Fruit fly (Drosophila melanogaster) whole organism, pupa: ENCODE data around the gene Gyc32E.
A peak's percentile ranks its signal among the peaks of the same experiment; 100 is the strongest.

ENCODE experiments used
- CG13204 ChIP-seq: fragments of 200-800 bp; sonication (Bioruptor generic); optimal IDR thresholded peaks from 2 replicates; lab custom pipeline; 2018; ENCODE audit warnings: missing biosample characterization, mild to moderate bottlenecking, missing genetic modification characterization, moderate library complexity
- CG14655 ChIP-seq: fragments of 200-800 bp; sonication (Bioruptor generic); optimal IDR thresholded peaks from 3 replicates; lab custom pipeline; 2017; ENCODE audit warnings: mild to moderate bottlenecking, missing biosample characterization, missing genetic modification reagents, missing genetic modification characterization
- CG15710 ChIP-seq: fragments of 200-800 bp; sonication (Bioruptor generic); optimal IDR thresholded peaks from 2 replicates; lab custom pipeline; 2018; ENCODE audit warnings: missing biosample characterization, mild to moderate bottlenecking, missing genetic modification characterization, moderate library complexity
- CG17806 ChIP-seq: fragments of 200-800 bp; sonication (Bioruptor generic); optimal IDR thresholded peaks from 2 replicates; lab custom pipeline; 2018; ENCODE audit warnings: missing biosample characterization, mild to moderate bottlenecking, missing genetic modification characterization, moderate library complexity
- CG32121 ChIP-seq: fragments of 200-800 bp; sonication (Bioruptor generic); IDR thresholded peaks from 2 replicates; pipeline ENCODE4 v1.3.6; 2022; ENCODE audit warnings: missing biosample characterization, missing genetic modification characterization
- CG34367 ChIP-seq: fragments of 200-800 bp; sonication (Bioruptor generic); optimal IDR thresholded peaks from 2 replicates; lab custom pipeline; 2018; ENCODE audit warnings: missing biosample characterization, mild to moderate bottlenecking, missing genetic modification characterization
- D1 ChIP-seq: fragments of 200-800 bp; sonication (Bioruptor generic); optimal IDR thresholded peaks from 2 replicates; lab custom pipeline; 2018; ENCODE audit warnings: missing biosample characterization, mild to moderate bottlenecking, missing genetic modification characterization, moderate library complexity
- gl ChIP-seq: fragments of 200-800 bp; sonication (Bioruptor generic); optimal IDR thresholded peaks from 2 replicates; lab custom pipeline; 2018; ENCODE audit warnings: missing biosample characterization, mild to moderate bottlenecking, missing genetic modification characterization
- rn ChIP-seq: fragments of 200-800 bp; sonication (Bioruptor generic); IDR thresholded peaks from 2 replicates; pipeline ENCODE4 v1.3.6; 2022; ENCODE audit warnings: missing biosample characterization, missing genetic modification characterization

The Gyc32E gene

dm6 chr2L:11100516-11101061, 48.3 kb downstream of the Gyc32E start, which contains the start of gene Ge-1:
TSS of gene Ge-1 (minus strand) at chr2L:11100888.
- peak; percentile 2 for TF ChIP-seq gl
- TF ChIP-seq CG14655 (GFP tag; lab: Kevin White, UChicago) = no peak

- TF ChIP-seq CG13204 = no peak
- peak; percentile 39 for TF ChIP-seq CG17806 (tag; lab: Kevin White, UChicago)
- peak; percentile 42 for TF ChIP-seq CG15710 (tag; lab: Kevin White, UChicago)
- no peak for TF ChIP-seq CG34367 (tag; lab: Kevin White, UChicago)
- TF ChIP-seq CG32121 (GFP tag; lab: Robert Waterston, UW) = peak; percentile 37; the same call in 1 of the 2 replicates
- peak; percentile 87 for TF ChIP-seq D1
- no peak for TF ChIP-seq rn (GFP tag; lab: Robert Waterston, UW)
These were observed 57.8 kb downstream of the Gyc32E start, which contains the start of gene Wdr59 for dm6 chr2L:11091111-11091510. TSS of gene Wdr59 (plus strand) at chr2L:11091444.
